Worm (Caenorhabditis elegans) whole organism, mixed stage, embryonic: ENCODE results near the gene F57C12.2.

Experiments
- M03D4.4 ChIP-seq: sonication (generic microtip); optimal IDR thresholded peaks from 2 replicates; lab custom pipeline; 2017; ENCODE audit warnings: mild to moderate bottlenecking, missing genetic modification characterization, missing compliant biosample characterization
- blmp-1 ChIP-seq: fragments of 150-350 bp; optimal IDR thresholded peaks from 2 replicates; lab custom pipeline; 2014; ENCODE audit warnings: missing biosample characterization, missing genetic modification characterization
- ceh-43 ChIP-seq: fragments of 200-800 bp; sonication (Bioruptor generic); optimal IDR thresholded peaks from 2 replicates; lab custom pipeline; 2018; ENCODE audit warnings: mild to moderate bottlenecking, missing genetic modification characterization, moderate library complexity, missing compliant biosample characterization
- ces-1 ChIP-seq: fragments of 150-350 bp; optimal IDR thresholded peaks from 2 replicates; lab custom pipeline; 2014; ENCODE audit warnings: missing biosample characterization, missing genetic modification reagents, missing genetic modification characterization
- cnd-1 ChIP-seq: fragments of 200-800 bp; sonication (Bioruptor generic); optimal IDR thresholded peaks from 2 replicates; lab custom pipeline; 2018; ENCODE audit warnings: mild to moderate bottlenecking, missing genetic modification characterization, missing compliant biosample characterization
- drap-1 ChIP-seq: fragments of 200-800 bp; sonication (Bioruptor generic); optimal IDR thresholded peaks from 3 replicates; lab custom pipeline; 2018; ENCODE audit warnings: mild to moderate bottlenecking, missing genetic modification characterization, missing compliant biosample characterization
- elt-1 ChIP-seq: sonication (generic microtip); optimal IDR thresholded peaks from 2 replicates; lab custom pipeline; 2017; ENCODE audit warnings: missing genetic modification characterization, mild to moderate bottlenecking, missing compliant biosample characterization, antibody characterized with exemption, moderate library complexity, borderline replicate concordance; ENCODE audit not compliant: insufficient read depth
- ham-2 ChIP-seq: fragments of 200-800 bp; sonication (Bioruptor generic); optimal IDR thresholded peaks from 2 replicates; lab custom pipeline; 2018; ENCODE audit warnings: mild to moderate bottlenecking, missing genetic modification characterization, missing compliant biosample characterization
- lin-13 ChIP-seq: fragments of 150-350 bp; optimal IDR thresholded peaks from 2 replicates; lab custom pipeline; 2014; ENCODE audit warnings: missing biosample characterization, missing genetic modification characterization
- lin-32 ChIP-seq: fragments of 200-800 bp; sonication (Bioruptor generic); optimal IDR thresholded peaks from 2 replicates; lab custom pipeline; 2018; ENCODE audit warnings: mild to moderate bottlenecking, missing genetic modification characterization, missing compliant biosample characterization
- lsy-2 ChIP-seq: fragments of 150-350 bp; optimal IDR thresholded peaks from 2 replicates; lab custom pipeline; 2014; ENCODE audit warnings: missing biosample characterization, missing genetic modification characterization
- mls-2 ChIP-seq: sonication (generic microtip); optimal IDR thresholded peaks from 2 replicates; lab custom pipeline; 2016; ENCODE audit warnings: mild to moderate bottlenecking, missing genetic modification characterization, moderate library complexity, missing compliant biosample characterization
- snpc-4 ChIP-seq: fragments of 150-350 bp; optimal IDR thresholded peaks from 2 replicates; lab custom pipeline; 2014; ENCODE audit warnings: missing biosample characterization, missing genetic modification characterization
- sptf-1 ChIP-seq: sonication (generic microtip); optimal IDR thresholded peaks from 2 replicates; lab custom pipeline; 2017; ENCODE audit warnings: mild to moderate bottlenecking, missing genetic modification characterization, moderate library complexity, missing compliant biosample characterization
- unc-39 ChIP-seq: fragments of 150-350 bp; optimal IDR thresholded peaks from 2 replicates; lab custom pipeline; 2014; ENCODE audit warnings: missing biosample characterization, missing genetic modification characterization

The F57C12.2 gene

DNA sequence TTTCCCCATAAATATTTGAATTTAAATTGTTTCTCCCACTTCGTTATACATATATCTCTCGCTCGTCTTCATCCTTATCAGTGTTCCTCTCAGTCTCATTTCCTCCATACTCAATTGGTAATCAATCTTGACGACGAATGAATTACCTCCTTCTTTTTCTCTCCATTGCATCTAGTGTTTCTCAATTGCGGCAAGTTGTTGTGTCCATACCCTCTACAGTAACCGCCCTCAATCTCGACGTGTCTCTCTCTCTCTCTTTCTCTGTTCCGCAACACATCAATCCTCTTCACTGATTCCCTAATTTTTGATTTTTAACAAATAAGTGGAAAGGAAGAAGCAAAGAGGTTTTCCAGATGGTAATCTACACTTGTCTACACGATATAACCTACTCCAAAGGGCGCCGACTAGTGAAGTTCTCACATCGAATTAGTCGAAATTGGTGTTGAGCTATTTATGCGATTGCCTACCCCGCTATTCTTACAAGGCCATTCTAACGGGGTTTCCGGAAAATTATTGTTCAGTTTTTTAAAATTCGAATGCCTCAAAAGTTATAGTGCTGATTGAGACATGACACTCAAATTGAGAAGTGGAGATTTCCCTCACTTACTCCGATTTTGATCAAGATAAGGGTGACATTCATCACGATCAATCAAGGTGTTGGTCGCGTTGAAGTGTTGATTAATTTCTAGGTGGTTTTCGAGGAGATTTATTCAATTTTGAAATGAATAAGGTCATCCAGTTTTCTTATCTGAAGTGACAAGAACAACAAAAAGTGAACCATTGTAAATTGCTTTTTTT is 46.9 kb downstream of the F57C12.2 start:
- TF ChIP-seq drap-1 (GFP tag; lab: Kevin White, UChicago) (no peak), lin-32 (no peak), snpc-4 (tag; lab: Kevin White, UChicago) (no peak), ham-2 (GFP tag; lab: Kevin White, UChicago) (no peak), sptf-1 (no peak), lin-13 (tag; lab: Kevin White, UChicago) (no peak), mls-2 (tag; lab: Kevin White, UChicago) (no peak), elt-1 (tag; lab: Kevin White, UChicago) (peak; percentile 40), unc-39 (no peak), cnd-1 (tag; lab: Kevin White, UChicago) (no peak), ces-1 (no peak), lsy-2 (tag; lab: Kevin White, UChicago) (peak; percentile 43), M03D4.4 (no peak), blmp-1 (no peak), ceh-43 (no peak)
- TF ChIP-seq, all 35 proteins: peak for 2
